Fruit fly (Drosophila melanogaster) whole organism, embryonic: ENCODE measurements around the gene CG2691.

Source experiments
- B-H1 ChIP-seq: fragments of 200-800 bp; sonication (Bioruptor generic); IDR thresholded peaks from 3 replicates; pipeline ENCODE4 v1.3.6; 2022; ENCODE audit warnings: missing biosample characterization, missing genetic modification characterization
- BEAF-32 ChIP-seq: fragments of 200-800 bp; sonication (Bioruptor generic); optimal IDR thresholded peaks from 3 replicates; lab custom pipeline; 2017; ENCODE audit warnings: missing biosample characterization, missing genetic modification characterization, mild to moderate bottlenecking, moderate library complexity, missing genetic modification reagents
- CG10959 ChIP-seq: fragments of 200-800 bp; sonication (Bioruptor generic); IDR thresholded peaks from 2 replicates; pipeline ENCODE4 v1.3.6; 2022; ENCODE audit warnings: missing biosample characterization, missing genetic modification characterization
- CG12236 ChIP-seq: fragments of 200-800 bp; sonication (Bioruptor generic); optimal IDR thresholded peaks from 2 replicates; lab custom pipeline; 2016; ENCODE audit warnings: missing biosample characterization, missing genetic modification characterization
- CG12659 ChIP-seq: fragments of 200-800 bp; sonication (Bioruptor generic); optimal IDR thresholded peaks from 3 replicates; lab custom pipeline; 2017; ENCODE audit warnings: mild to moderate bottlenecking, missing biosample characterization, missing genetic modification reagents, missing genetic modification characterization
- CG12769 ChIP-seq: fragments of 200-800 bp; sonication (Bioruptor generic); optimal IDR thresholded peaks from 2 replicates; lab custom pipeline; 2019; ENCODE audit warnings: missing biosample characterization, mild to moderate bottlenecking, missing genetic modification characterization, moderate library complexity
- CG13296 ChIP-seq: fragments of 200-800 bp; sonication (Bioruptor generic); optimal IDR thresholded peaks from 3 replicates; lab custom pipeline; 2018; ENCODE audit warnings: missing biosample characterization, mild to moderate bottlenecking, missing genetic modification characterization
- CG14860 ChIP-seq: fragments of 200-800 bp; sonication (Bioruptor generic); IDR thresholded peaks from 3 replicates; pipeline ENCODE4 v1.3.6; 2022; ENCODE audit warnings: missing biosample characterization, missing genetic modification characterization; ENCODE audit not compliant: partially characterized antibody
- CG16813 ChIP-seq: fragments of 200-800 bp; sonication (Bioruptor generic); IDR thresholded peaks from 3 replicates; pipeline ENCODE4 v1.3.6; 2022; ENCODE audit warnings: missing biosample characterization, missing genetic modification characterization; ENCODE audit not compliant: partially characterized antibody
- CG18476 ChIP-seq: fragments of 200-800 bp; sonication (Bioruptor generic); optimal IDR thresholded peaks from 2 replicates; lab custom pipeline; 2016; ENCODE audit warnings: missing biosample characterization, mild to moderate bottlenecking, missing genetic modification characterization
- CG2116 ChIP-seq: fragments of 200-800 bp; sonication (Bioruptor generic); optimal IDR thresholded peaks from 3 replicates; lab custom pipeline; 2018; ENCODE audit warnings: missing biosample characterization, mild to moderate bottlenecking, missing genetic modification characterization
- CG2120 ChIP-seq: fragments of 200-800 bp; sonication (Bioruptor generic); optimal IDR thresholded peaks from 3 replicates; lab custom pipeline; 2016; ENCODE audit warnings: missing biosample characterization, missing genetic modification characterization
- CG2199 ChIP-seq: fragments of 200-800 bp; sonication (Bioruptor generic); IDR thresholded peaks from 3 replicates; pipeline ENCODE4 v1.3.6; 2022; ENCODE audit warnings: missing biosample characterization, missing genetic modification characterization
- CG31388 ChIP-seq: fragments of 200-800 bp; sonication (Bioruptor generic); optimal IDR thresholded peaks from 2 replicates; lab custom pipeline; 2016; ENCODE audit warnings: missing biosample characterization, missing genetic modification characterization
- CG3847 ChIP-seq: fragments of 200-800 bp; sonication (Bioruptor generic); IDR thresholded peaks from 2 replicates; pipeline ENCODE4 v1.3.6; 2022; ENCODE audit warnings: missing biosample characterization, missing genetic modification characterization
- CG4820 ChIP-seq: fragments of 200-800 bp; sonication (Bioruptor generic); optimal IDR thresholded peaks from 3 replicates; lab custom pipeline; 2016; ENCODE audit warnings: missing biosample characterization, missing genetic modification characterization
- CG6654 ChIP-seq: fragments of 200-800 bp; sonication (Bioruptor generic); optimal IDR thresholded peaks from 2 replicates; lab custom pipeline; 2017; ENCODE audit warnings: missing biosample characterization, mild to moderate bottlenecking, missing genetic modification characterization
- CG9727 ChIP-seq: fragments of 200-800 bp; sonication (Bioruptor generic); optimal IDR thresholded peaks from 3 replicates; lab custom pipeline; 2017; ENCODE audit warnings: missing biosample characterization, mild to moderate bottlenecking, missing genetic modification characterization
- CG9932 ChIP-seq: fragments of 200-800 bp; sonication (Bioruptor generic); IDR thresholded peaks from 2 replicates; pipeline ENCODE4 v1.3.6; 2022; ENCODE audit warnings: missing biosample characterization, missing genetic modification characterization
- Chrac-16 ChIP-seq: fragments of 200-800 bp; sonication (Bioruptor generic); optimal IDR thresholded peaks from 3 replicates; lab custom pipeline; 2016; ENCODE audit warnings: missing biosample characterization, missing genetic modification characterization
- HLH4C ChIP-seq: fragments of 200-800 bp; sonication (Bioruptor generic); IDR thresholded peaks from 3 replicates; pipeline ENCODE4 v1.3.6; 2022; ENCODE audit warnings: missing biosample characterization, missing genetic modification characterization; ENCODE audit not compliant: partially characterized antibody
- Hey ChIP-seq: fragments of 200-800 bp; sonication (Bioruptor generic); optimal IDR thresholded peaks from 3 replicates; lab custom pipeline; 2018; ENCODE audit warnings: missing biosample characterization, mild to moderate bottlenecking, missing genetic modification characterization
- Max ChIP-seq: fragments of 200-800 bp; sonication (Bioruptor generic); optimal IDR thresholded peaks from 2 replicates; lab custom pipeline; 2016; ENCODE audit warnings: missing biosample characterization, mild to moderate bottlenecking, missing genetic modification characterization
- Optix ChIP-seq: fragments of 200-800 bp; sonication (Bioruptor generic); IDR thresholded peaks from 3 replicates; pipeline ENCODE4 v1.3.6; 2022; ENCODE audit warnings: missing biosample characterization, missing genetic modification characterization
- PHDP ChIP-seq: fragments of 200-800 bp; sonication (Bioruptor generic); optimal IDR thresholded peaks from 3 replicates; lab custom pipeline; 2018; ENCODE audit warnings: missing biosample characterization, mild to moderate bottlenecking, missing genetic modification characterization, moderate library complexity
- Ravus ChIP-seq: fragments of 200-800 bp; sonication (Bioruptor generic); IDR thresholded peaks from 2 replicates; pipeline ENCODE4 v1.3.6; 2022; ENCODE audit warnings: missing biosample characterization, missing genetic modification characterization
- Ssrp ChIP-seq: fragments of 200-800 bp; sonication (Bioruptor generic); optimal IDR thresholded peaks from 2 replicates; lab custom pipeline; 2018; ENCODE audit warnings: missing biosample characterization, mild to moderate bottlenecking, missing genetic modification characterization, moderate library complexity
- Stat92E ChIP-seq, 3 experiments: fragments of >200 bp in 2 of 3; fragments of 200-800 bp in 1 of 3; sonication (Bioruptor generic) in 1 of 3; optimal IDR thresholded peaks; 2 replicates each; lab custom pipeline; 2017 to 2019; ENCODE audit warnings: missing biosample characterization in 3 of 3, missing genetic modification characterization in 3 of 3, mild to moderate bottlenecking in 1 of 3, moderate library complexity in 1 of 3
- Taf1 ChIP-seq: fragments of 200-800 bp; sonication (Bioruptor generic); IDR thresholded peaks from 2 replicates; pipeline ENCODE4 v1.3.6; 2022; ENCODE audit warnings: missing biosample characterization, missing genetic modification characterization
- cas ChIP-seq: fragments of 200-800 bp; sonication (Bioruptor generic); IDR thresholded peaks from 2 replicates; pipeline ENCODE4 v1.3.6; 2022; ENCODE audit warnings: missing biosample characterization, missing genetic modification characterization
- crol ChIP-seq: fragments of 200-800 bp; sonication (Bioruptor generic); IDR thresholded peaks from 2 replicates; pipeline ENCODE4 v1.3.6; 2022; ENCODE audit warnings: missing biosample characterization, missing genetic modification characterization
- dmrt99B ChIP-seq: fragments of 200-800 bp; sonication (Bioruptor generic); optimal IDR thresholded peaks from 2 replicates; lab custom pipeline; 2018; ENCODE audit warnings: missing biosample characterization, mild to moderate bottlenecking, missing genetic modification characterization, moderate library complexity
- fd102C ChIP-seq: fragments of 200-800 bp; sonication (Bioruptor generic); optimal IDR thresholded peaks from 2 replicates; lab custom pipeline; 2018; ENCODE audit warnings: missing biosample characterization, mild to moderate bottlenecking, missing genetic modification characterization, moderate library complexity
- fru ChIP-seq: fragments of >200 bp; optimal IDR thresholded peaks from 2 replicates; lab custom pipeline; 2017
- h ChIP-seq: fragments of >200 bp; optimal IDR thresholded peaks from 2 replicates; lab custom pipeline; 2017
- ind ChIP-seq: fragments of 200-800 bp; sonication (Bioruptor generic); optimal IDR thresholded peaks from 3 replicates; lab custom pipeline; 2016; ENCODE audit warnings: missing biosample characterization, missing genetic modification characterization
- ken ChIP-seq: fragments of 200-800 bp; sonication (Bioruptor generic); IDR thresholded peaks from 3 replicates; pipeline ENCODE4 v1.3.6; 2022; ENCODE audit warnings: missing biosample characterization, missing genetic modification characterization
- nom ChIP-seq: fragments of 200-800 bp; sonication (Bioruptor generic); optimal IDR thresholded peaks from 2 replicates; lab custom pipeline; 2017; ENCODE audit warnings: missing biosample characterization, missing genetic modification characterization, mild to moderate bottlenecking, moderate library complexity, missing genetic modification reagents
- oc ChIP-seq: fragments of 200-800 bp; sonication (Bioruptor generic); optimal IDR thresholded peaks from 2 replicates; lab custom pipeline; 2018; ENCODE audit warnings: missing biosample characterization, mild to moderate bottlenecking, missing genetic modification characterization, moderate library complexity
- otp ChIP-seq: fragments of 200-800 bp; sonication (Bioruptor generic); IDR thresholded peaks from 3 replicates; pipeline ENCODE4, ENCODE4 v1.3.6; 2022; ENCODE audit warnings: missing biosample characterization, missing genetic modification characterization
- pnt ChIP-seq: fragments of 200-800 bp; sonication (Bioruptor generic); optimal IDR thresholded peaks from 3 replicates; lab custom pipeline; 2016; ENCODE audit warnings: missing biosample characterization, missing genetic modification characterization
- pum ChIP-seq: fragments of 200-800 bp; sonication (Bioruptor generic); optimal IDR thresholded peaks from 2 replicates; lab custom pipeline; 2016; ENCODE audit warnings: missing biosample characterization, missing genetic modification characterization
- salm ChIP-seq: fragments of 200-800 bp; sonication (Bioruptor generic); optimal IDR thresholded peaks from 2 replicates; lab custom pipeline; 2018; ENCODE audit warnings: missing biosample characterization, mild to moderate bottlenecking, missing genetic modification characterization
- sc ChIP-seq, 3 experiments: fragments of >200 bp in 2 of 3; fragments of 200-800 bp in 1 of 3; sonication (Bioruptor generic) in 1 of 3; optimal IDR thresholded peaks; 2 replicates in 2 of 3; 3 replicates in 1 of 3; lab custom pipeline; 2017; ENCODE audit warnings: mild to moderate bottlenecking in 1 of 3, missing biosample characterization in 1 of 3, missing genetic modification characterization in 1 of 3, missing genetic modification reagents in 1 of 3
- seq ChIP-seq: fragments of 200-800 bp; sonication (Bioruptor generic); IDR thresholded peaks from 2 replicates; pipeline ENCODE4 v1.3.6; 2022; ENCODE audit warnings: missing biosample characterization, missing genetic modification characterization
- stc ChIP-seq: fragments of 200-800 bp; sonication (Bioruptor generic); IDR thresholded peaks from 2 replicates; pipeline ENCODE4 v1.3.6; 2022; ENCODE audit warnings: missing biosample characterization, missing genetic modification characterization
- vvl ChIP-seq: fragments of 200-800 bp; sonication (Bioruptor generic); IDR thresholded peaks from 2 replicates; pipeline ENCODE4 v1.3.6; 2022; ENCODE audit warnings: missing biosample characterization, missing genetic modification characterization
- wor ChIP-seq: fragments of 200-800 bp; sonication (Bioruptor generic); IDR thresholded peaks from 2 replicates; pipeline ENCODE4 v1.3.6; 2022; ENCODE audit warnings: missing biosample characterization, missing genetic modification characterization
- zen ChIP-seq: fragments of 200-800 bp; sonication (Bioruptor generic); optimal IDR thresholded peaks from 3 replicates; lab custom pipeline; 2018; ENCODE audit warnings: missing biosample characterization, mild to moderate bottlenecking, missing genetic modification characterization, moderate library complexity
- zfh1 ChIP-seq: fragments of 200-800 bp; sonication (Bioruptor generic); IDR thresholded peaks from 3 replicates; pipeline ENCODE4 v1.3.6; 2022; ENCODE audit warnings: missing biosample characterization, missing genetic modification characterization

CG2691 gene

dm6 chrX:13634254-13634999 lies 10.2 kb upstream of the CG2691 start (continued):
- no peak for TF ChIP-seq BEAF-32 (GFP tag; lab: Kevin White, UChicago)
- no peak for TF ChIP-seq CG2199 (GFP tag; lab: Robert Waterston, UW)
- TF ChIP-seq CG13296 (GFP tag; lab: Kevin White, UChicago) = peak; percentile 80
- TF ChIP-seq pnt (GFP tag; lab: Kevin White, UChicago) = no peak
- no peak for TF ChIP-seq Stat92E (GFP tag; optimal IDR thresholded peaks at IDR 0.05; lab: Kevin White, UChicago)
- TF ChIP-seq CG14860 (GFP tag; lab: Robert Waterston, UW) = no peak
- no peak for TF ChIP-seq nom
- TF ChIP-seq CG6654 (GFP tag; lab: Kevin White, UChicago) = no peak
- peak; percentile 24 for TF ChIP-seq Chrac-16 (GFP tag; lab: Kevin White, UChicago)
- no peak for TF ChIP-seq CG31388
- peak; percentile 50 for TF ChIP-seq CG3847 (GFP tag; lab: Robert Waterston, UW)
- no peak for TF ChIP-seq CG2116 (GFP tag; lab: Kevin White, UChicago)
- no peak for TF ChIP-seq salm
- 0 out of 3 replicates have a peak, but pooled peaks have one; percentile 24 for TF ChIP-seq zfh1
- TF ChIP-seq Max (GFP tag; lab: Kevin White, UChicago) = peak; percentile 10
- peak; percentile 50 for TF ChIP-seq CG12769 (tag; lab: Kevin White, UChicago)
- TF ChIP-seq CG9727 (GFP tag; lab: Kevin White, UChicago) = peak; percentile 49
- no peak; the same call in 1 of the 2 replicates for TF ChIP-seq seq (GFP tag; lab: Robert Waterston, UW)
- TF ChIP-seq ken (GFP tag; lab: Robert Waterston, UW) = no peak
- TF ChIP-seq CG4820 (GFP tag; lab: Kevin White, UChicago) = no peak
- no peak for TF ChIP-seq Ssrp (tag; lab: Kevin White, UChicago)
- TF ChIP-seq cas (GFP tag; lab: Robert Waterston, UW) = no peak
- peak; percentile 83 for TF ChIP-seq CG2120
- peak; percentile 71 for TF ChIP-seq CG9932 (GFP tag; lab: Robert Waterston, UW)
- TF ChIP-seq CG12659 (GFP tag; lab: Kevin White, UChicago) = peak; percentile 57
- no peak for TF ChIP-seq crol
- peak; percentile 44; the same call in 1 of the 3 replicates for TF ChIP-seq otp (GFP tag; lab: Robert Waterston, UW)
- TF ChIP-seq Optix (GFP tag; lab: Robert Waterston, UW) = no peak
- peak; percentile 8 for TF ChIP-seq ind (GFP tag; lab: Kevin White, UChicago)
- TF ChIP-seq vvl (GFP tag; lab: Robert Waterston, UW) = no peak
- TF ChIP-seq wor (GFP tag; lab: Robert Waterston, UW) = no peak
- peak; percentile 59 for TF ChIP-seq Hey (tag; lab: Kevin White, UChicago)
- TF ChIP-seq dmrt99B (tag; lab: Kevin White, UChicago) = peak; percentile 33
- no peak for TF ChIP-seq pum (GFP tag; lab: Kevin White, UChicago)
- no peak for TF ChIP-seq zen (tag; lab: Kevin White, UChicago)
- TF ChIP-seq PHDP = peak; percentile 46
- TF ChIP-seq CG16813 (GFP tag; lab: Robert Waterston, UW) = no peak
- no peak for TF ChIP-seq HLH4C (GFP tag; lab: Robert Waterston, UW)
- TF ChIP-seq fd102C = no peak
- TF ChIP-seq Taf1 (GFP tag; lab: Robert Waterston, UW) = 0 out of 2 replicates have a peak, but pooled peaks have one; percentile 10
- TF ChIP-seq CG12236 = no peak
- TF ChIP-seq h (lab: Kevin White, UChicago) = no peak
- TF ChIP-seq CG18476 (GFP tag; lab: Kevin White, UChicago) = no peak
- TF ChIP-seq fru = no peak
- TF ChIP-seq oc (tag; lab: Kevin White, UChicago) = no peak
- no peak; the same call in 2 of the 3 replicates for TF ChIP-seq B-H1 (GFP tag; lab: Robert Waterston, UW)
- no peak for TF ChIP-seq CG10959 (GFP tag; lab: Robert Waterston, UW)
- no peak for TF ChIP-seq sc (optimal IDR thresholded peaks at IDR 0.05; lab: Kevin White, UChicago)
- TF ChIP-seq sc (GFP tag; optimal IDR thresholded peaks at IDR 0.05; lab: Kevin White, UChicago) = no peak
- no peak for TF ChIP-seq stc (GFP tag; lab: Robert Waterston, UW)
- no peak for TF ChIP-seq Ravus
